Worm (Caenorhabditis elegans) whole organism, L4 larva: ENCODE results near the gene F02H6.2.

Experiments
- R02D3.7 ChIP-seq: fragments of 150-350 bp; sonication (generic microtip); optimal IDR thresholded peaks from 3 replicates; lab custom pipeline; 2014; ENCODE audit warnings: missing biosample characterization, missing genetic modification characterization
- Y105C5A.15 ChIP-seq: fragments of 200-800 bp; sonication (Bioruptor generic); IDR thresholded peaks from 2 replicates; pipeline ENCODE4 v1.3.6; 2022; ENCODE audit warnings: missing genetic modification characterization, missing compliant biosample characterization
- Y75B8A.6 ChIP-seq: fragments of 200-800 bp; sonication (Bioruptor generic); IDR thresholded peaks from 2 replicates; pipeline ENCODE4 v1.3.6; 2022; ENCODE audit warnings: missing genetic modification reagents, missing genetic modification characterization, missing compliant biosample characterization
- aha-1 ChIP-seq: fragments of 150-350 bp; peaks from one replicate; lab custom pipeline; 2014; ENCODE audit warnings: missing biosample characterization, missing genetic modification characterization
- ceh-20 ChIP-seq: fragments of 200-800 bp; sonication (Bioruptor generic); IDR thresholded peaks from 2 replicates; pipeline ENCODE4 v1.3.6; 2022; ENCODE audit warnings: missing genetic modification reagents, missing genetic modification characterization, missing compliant biosample characterization
- daf-8 ChIP-seq: fragments of 200-800 bp; sonication (Bioruptor generic); IDR thresholded peaks from 2 replicates; pipeline ENCODE4 v1.3.6; 2022; ENCODE audit warnings: missing genetic modification characterization, missing compliant biosample characterization
- dmd-6 ChIP-seq: fragments of 200-800 bp; sonication (Bioruptor generic); IDR thresholded peaks from 2 replicates; pipeline ENCODE4 v1.3.6; 2022; ENCODE audit warnings: missing genetic modification reagents, missing genetic modification characterization, missing compliant biosample characterization
- dmd-8 ChIP-seq: fragments of 200-800 bp; sonication (Bioruptor generic); IDR thresholded peaks from 2 replicates; pipeline ENCODE4 v1.3.6; 2022; ENCODE audit warnings: missing genetic modification characterization, missing compliant biosample characterization
- dpl-1 ChIP-seq: fragments of 150-350 bp; optimal IDR thresholded peaks from 2 replicates; lab custom pipeline; 2014; ENCODE audit warnings: missing biosample characterization, missing genetic modification reagents, missing genetic modification characterization
- hif-1 ChIP-seq, 2 experiments: sonication (generic microtip); optimal IDR thresholded peaks; 2 replicates each; lab custom pipeline; 2016 to 2017; ENCODE audit warnings: missing compliant biosample characterization in 2 of 2, missing genetic modification characterization in 2 of 2, missing genetic modification reagents in 2 of 2, missing genotype in 2 of 2, mild to moderate bottlenecking in 1 of 2
- hlh-30 ChIP-seq: sonication (generic microtip); optimal IDR thresholded peaks from 2 replicates; lab custom pipeline; 2017; ENCODE audit warnings: antibody characterized with exemption, mild to moderate bottlenecking, missing genetic modification characterization, missing compliant biosample characterization; ENCODE audit not compliant: insufficient read depth
- jun-1 ChIP-seq: fragments of 150-350 bp; optimal IDR thresholded peaks from 2 replicates; lab custom pipeline; 2014; ENCODE audit warnings: missing biosample characterization, missing genetic modification reagents, missing genetic modification characterization
- lin-15B ChIP-seq: fragments of 150-350 bp; sonication (generic microtip); optimal IDR thresholded peaks from 3 replicates; lab custom pipeline; 2014; ENCODE audit warnings: missing biosample characterization, missing genetic modification characterization
- lsy-2 ChIP-seq, 2 experiments: fragments of 150-350 bp in 1 of 2; sonication (generic microtip) in 1 of 2; optimal IDR thresholded peaks; 2 replicates each; lab custom pipeline; 2014 to 2017; ENCODE audit warnings: missing biosample characterization in 2 of 2, missing genetic modification characterization in 2 of 2
- nhr-102 ChIP-seq: sonication (generic microtip); optimal IDR thresholded peaks from 2 replicates; lab custom pipeline; 2016; ENCODE audit warnings: mild to moderate bottlenecking, missing genetic modification characterization, moderate library complexity, missing compliant biosample characterization
- nhr-237 ChIP-seq: sonication (generic microtip); optimal IDR thresholded peaks from 2 replicates; lab custom pipeline; 2017; ENCODE audit warnings: missing biosample characterization, missing genetic modification characterization
- nhr-25 ChIP-seq: sonication (generic microtip); optimal IDR thresholded peaks from 2 replicates; lab custom pipeline; 2017; ENCODE audit warnings: missing genetic modification characterization, mild to moderate bottlenecking, missing compliant biosample characterization, antibody characterized with exemption, moderate library complexity, borderline replicate concordance; ENCODE audit not compliant: insufficient read depth
- nhr-28 ChIP-seq: fragments of 150-350 bp; optimal IDR thresholded peaks from 2 replicates; lab custom pipeline; 2014; ENCODE audit warnings: missing biosample characterization, missing genetic modification characterization
- nhr-41 ChIP-seq: fragments of 200-800 bp; sonication (Bioruptor generic); IDR thresholded peaks from 2 replicates; pipeline ENCODE4 v1.3.6; 2022; ENCODE audit warnings: missing genetic modification reagents, missing genetic modification characterization, missing compliant biosample characterization
- nhr-48 ChIP-seq: sonication (generic microtip); optimal IDR thresholded peaks from 2 replicates; lab custom pipeline; 2016; ENCODE audit warnings: mild to moderate bottlenecking, missing genetic modification characterization, missing compliant biosample characterization
- nhr-76 ChIP-seq: fragments of 150-350 bp; optimal IDR thresholded peaks from 2 replicates; lab custom pipeline; 2014; ENCODE audit warnings: missing biosample characterization, missing genetic modification characterization
- nhr-77 ChIP-seq: fragments of 150-350 bp; optimal IDR thresholded peaks from 2 replicates; lab custom pipeline; 2014; ENCODE audit warnings: missing biosample characterization, missing genetic modification characterization
- pha-4 ChIP-seq, 2 experiments: fragments of 150-350 bp in 1 of 2; fragments of 200-800 bp in 1 of 2; sonication (Bioruptor generic) in 1 of 2; IDR thresholded peaks in 1 of 2; optimal IDR thresholded peaks in 1 of 2; 2 replicates each; pipeline versions ENCODE4 v1.3.6 to Lab custom; 2014 to 2022; ENCODE audit warnings: missing genetic modification characterization in 2 of 2, missing genetic modification reagents in 2 of 2, missing biosample characterization in 1 of 2, missing compliant biosample characterization in 1 of 2
- php-3 ChIP-seq: fragments of 200-800 bp; sonication (Bioruptor generic); IDR thresholded peaks from 2 replicates; pipeline ENCODE4 v1.3.6; 2022; ENCODE audit warnings: missing genetic modification reagents, missing genetic modification characterization, missing compliant biosample characterization
- pqm-1 ChIP-seq: sonication (generic microtip); optimal IDR thresholded peaks from 2 replicates; lab custom pipeline; 2017; ENCODE audit warnings: missing biosample characterization, missing genetic modification characterization
- sdz-12 ChIP-seq: fragments of 200-800 bp; sonication (Bioruptor generic); optimal IDR thresholded peaks from 2 replicates; lab custom pipeline; 2018; ENCODE audit warnings: mild to moderate bottlenecking, missing genetic modification characterization, missing compliant biosample characterization
- snpc-1.2 ChIP-seq: fragments of 200-800 bp; sonication (Bioruptor generic); IDR thresholded peaks from 2 replicates; pipeline ENCODE4 v1.3.6; 2022; ENCODE audit warnings: missing genetic modification reagents, missing genetic modification characterization, missing compliant biosample characterization
- spr-3 ChIP-seq: fragments of 200-800 bp; sonication (Bioruptor generic); optimal IDR thresholded peaks from 2 replicates; lab custom pipeline; 2018; ENCODE audit warnings: mild to moderate bottlenecking, missing genetic modification characterization, missing compliant biosample characterization
- tra-1 ChIP-seq: fragments of 200-800 bp; sonication (Bioruptor generic); IDR thresholded peaks from 2 replicates; pipeline ENCODE4 v1.3.6; 2022; ENCODE audit warnings: missing genetic modification reagents, missing genetic modification characterization, missing compliant biosample characterization
- unc-130 ChIP-seq: sonication (generic microtip); optimal IDR thresholded peaks from 2 replicates; lab custom pipeline; 2016; ENCODE audit warnings: missing genetic modification reagents, missing genetic modification characterization, missing compliant biosample characterization
- unc-62 ChIP-seq, 3 experiments: fragments of 150-350 bp in 1 of 3; sonication (generic microtip); optimal IDR thresholded peaks in 2 of 3; peaks in 1 of 3; 1 replicate in 1 of 3; 2 replicates in 2 of 3; lab custom pipeline; 2014 to 2017; ENCODE audit warnings: missing biosample characterization in 3 of 3, missing genetic modification characterization in 3 of 3, missing genetic modification reagents in 3 of 3, missing genotype in 1 of 3
- zag-1 ChIP-seq: fragments of 150-350 bp; optimal IDR thresholded peaks from 2 replicates; lab custom pipeline; 2014; ENCODE audit warnings: missing biosample characterization, missing genetic modification characterization
- zfp-3 ChIP-seq: fragments of 200-800 bp; sonication (Bioruptor generic); conservative IDR thresholded peaks from 2 replicates; pipeline ENCODE4 v1.3.6; 2022; ENCODE audit warnings: missing genetic modification reagents, missing genetic modification characterization, missing compliant biosample characterization
- zip-11 ChIP-seq: fragments of 200-800 bp; sonication (Bioruptor generic); IDR thresholded peaks from 2 replicates; pipeline ENCODE4 v1.3.6; 2022; ENCODE audit warnings: missing genetic modification characterization, missing compliant biosample characterization

The F02H6.2 gene

DNA sequence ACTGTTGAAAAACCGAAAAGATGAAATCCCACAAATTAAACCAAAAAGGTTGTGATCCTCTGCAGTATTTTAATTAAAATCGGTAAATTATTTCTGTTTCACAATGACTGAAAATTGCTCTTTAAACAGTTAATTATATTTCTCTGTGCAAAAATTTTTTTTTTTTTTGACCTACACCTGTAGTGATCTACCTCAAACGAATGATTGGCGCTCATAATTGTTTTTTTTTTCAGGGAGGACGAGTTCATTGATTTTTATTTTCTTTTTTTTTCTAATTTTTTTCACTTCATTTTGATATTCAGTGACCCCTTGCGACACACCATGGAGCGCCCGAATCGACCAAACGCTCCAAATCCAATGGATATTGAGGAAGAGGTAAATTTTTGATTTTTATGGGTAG lies at the start of gene F02H6.2:
TSS of gene F02H6.2 (plus strand) at position 301 of the 400 bp plus-strand sequence.
- TF ChIP-seq zip-11 (GFP tag; lab: Robert Waterston, UW) (no peak), daf-8 (GFP tag; lab: Robert Waterston, UW) (no peak), nhr-77 (tag; lab: Kevin White, UChicago) (no peak), php-3 (GFP tag; lab: Robert Waterston, UW) (no peak), dmd-6 (GFP tag; lab: Robert Waterston, UW) (no peak), snpc-1.2 (GFP tag; lab: Robert Waterston, UW) (no peak), dpl-1 (no peak), pqm-1 (tag; lab: Kevin White, UChicago) (no peak), sdz-12 (GFP tag; lab: Kevin White, UChicago) (no peak)
- TF ChIP-seq, all 104 proteins: peak for 0

- TF ChIP-seq nhr-41 (GFP tag; lab: Robert Waterston, UW) (no peak), unc-62 (GFP tag; optimal IDR thresholded peaks at IDR 0.05 in 1 of 2; lab: Kevin White, UChicago) (no peak), unc-62 (tag; optimal IDR thresholded peaks at IDR 0.05; lab: Kevin White, UChicago) (no peak), dmd-8 (GFP tag; lab: Robert Waterston, UW) (no peak), Y105C5A.15 (GFP tag; lab: Robert Waterston, UW) (no peak), nhr-102 (no peak), Y75B8A.6 (GFP tag; lab: Robert Waterston, UW) (no peak), ceh-20 (GFP tag; lab: Robert Waterston, UW) (no peak), nhr-237 (no peak)
Observed at ce11 chrIV:14153261-14153660, 43.0 kb upstream of the F02H6.2 start, which contains the start of gene oac-38. Gene oac-38 (minus strand): TSS chrIV:14153361.

- TF ChIP-seq zip-11 (GFP tag; lab: Robert Waterston, UW) = no peak
- no peak for TF ChIP-seq zfp-3 (GFP tag; lab: Robert Waterston, UW)
- TF ChIP-seq nhr-102 = no peak
- TF ChIP-seq nhr-28 = no peak
- TF ChIP-seq snpc-1.2 (GFP tag; lab: Robert Waterston, UW) = no peak
- no peak for TF ChIP-seq spr-3 (GFP tag; lab: Kevin White, UChicago)
- no peak for TF ChIP-seq dmd-8 (GFP tag; lab: Robert Waterston, UW)
- no peak for TF ChIP-seq tra-1 (GFP tag; lab: Robert Waterston, UW)
- no peak for TF ChIP-seq hlh-30 (tag; lab: Kevin White, UChicago)
- TF ChIP-seq nhr-25 (tag; lab: Kevin White, UChicago) = no peak
- no peak for TF ChIP-seq jun-1
- no peak for TF ChIP-seq nhr-76
- TF ChIP-seq unc-130 (GFP tag; lab: Kevin White, UChicago) = no peak
- TF ChIP-seq dpl-1 = no peak
- no peak for TF ChIP-seq pha-4 (GFP tag; IDR thresholded peaks at IDR 0.05; lab: Robert Waterston, UW)
- TF ChIP-seq pha-4 (tag; optimal IDR thresholded peaks at IDR 0.05; lab: Kevin White, UChicago) = no peak
- no peak for TF ChIP-seq lin-15B (tag; lab: Kevin White, UChicago)
- no peak for TF ChIP-seq lsy-2 (tag; optimal IDR thresholded peaks at IDR 0.05; lab: Kevin White, UChicago)
Observed at ce11 chrIV:14158086-14158485, 38.2 kb upstream of the F02H6.2 start, which contains the start of gene R05A10.8. Gene R05A10.8 (minus strand): TSS chrIV:14158186.

DNA sequence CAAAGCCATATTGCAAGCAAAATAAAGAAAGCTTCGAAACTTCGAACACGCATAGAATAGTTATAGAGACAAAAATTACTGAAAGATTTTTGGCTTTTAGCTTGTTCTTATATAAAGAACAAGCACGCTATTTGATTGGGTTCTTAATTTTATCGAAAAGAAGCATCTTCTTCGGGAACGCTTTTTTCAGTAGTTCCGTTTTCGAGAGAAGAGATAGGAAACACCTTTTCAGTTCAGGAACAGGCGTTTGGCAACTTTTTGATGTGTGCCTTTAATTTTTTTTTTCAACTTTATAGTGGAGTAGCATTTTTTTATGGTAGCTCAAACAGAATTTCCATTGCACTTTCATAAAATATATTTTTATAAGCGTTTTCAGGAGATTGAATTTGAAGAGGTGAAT lies 33.5 kb upstream of the F02H6.2 start, which contains the start of gene R05A10.7:
TSS of gene R05A10.7 (minus strand) at position 101 of the 400 bp plus-strand sequence.
- TF ChIP-seq unc-62 (GFP tag; optimal IDR thresholded peaks at IDR 0.05 in 1 of 2; lab: Kevin White, UChicago) = peak in 1 of 2 experiments; percentile 6
- TF ChIP-seq unc-62 (tag; optimal IDR thresholded peaks at IDR 0.05; lab: Kevin White, UChicago) = no peak
- TF ChIP-seq nhr-48 (tag; lab: Kevin White, UChicago) = no peak
- no peak for TF ChIP-seq zag-1 (tag; lab: Kevin White, UChicago)

DNA sequence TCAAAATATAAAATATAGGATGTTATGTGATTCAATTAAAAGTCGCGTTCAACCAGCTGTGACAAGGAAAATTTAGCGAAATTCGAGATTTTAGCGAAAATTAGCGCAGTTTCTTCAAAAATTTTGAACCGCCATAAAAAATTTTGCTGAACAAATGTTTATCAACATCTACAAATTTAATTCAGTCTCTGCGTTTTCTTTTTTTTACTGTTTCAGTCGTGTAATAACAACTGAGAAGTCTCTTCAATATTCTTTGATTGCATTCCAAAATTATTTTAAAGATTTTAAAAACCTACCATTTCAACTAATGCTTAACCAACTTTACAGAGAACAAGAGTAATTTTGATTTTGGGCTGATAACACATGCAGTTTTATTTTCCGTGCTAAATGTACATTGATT lies 32.2 kb upstream of the F02H6.2 start:
- peak in 1 of 2 experiments; percentile 88 for TF ChIP-seq unc-62 (GFP tag; optimal IDR thresholded peaks at IDR 0.05 in 1 of 2; lab: Kevin White, UChicago)
- no peak for TF ChIP-seq unc-62 (tag; optimal IDR thresholded peaks at IDR 0.05; lab: Kevin White, UChicago)
- TF ChIP-seq R02D3.7 = no peak
- TF ChIP-seq hif-1 (tag; optimal IDR thresholded peaks at IDR 0.05; lab: Kevin White, UChicago) = no peak
- TF ChIP-seq aha-1 = peak; percentile 52
- TF ChIP-seq, all 104 proteins: peak for 2
